Worm (Caenorhabditis elegans) whole organism, late embryonic: ENCODE measurements around the gene C39D10.7.

Experiments
- C38D4.7 ChIP-seq: fragments of 200-800 bp; sonication (Bioruptor generic); optimal IDR thresholded peaks from 2 replicates; lab custom pipeline; 2018; ENCODE audit warnings: mild to moderate bottlenecking, missing genetic modification characterization, moderate library complexity, missing compliant biosample characterization
- F13H6.1 ChIP-seq: sonication (generic microtip); optimal IDR thresholded peaks from 2 replicates; lab custom pipeline; 2016; ENCODE audit warnings: missing genetic modification characterization, missing compliant biosample characterization
- Y22D7AL.16 ChIP-seq: sonication (generic microtip); optimal IDR thresholded peaks from 2 replicates; lab custom pipeline; 2016; ENCODE audit warnings: missing genetic modification characterization, missing compliant biosample characterization
- ceh-14 ChIP-seq: sonication (generic microtip); optimal IDR thresholded peaks from 2 replicates; lab custom pipeline; 2016; ENCODE audit warnings: missing genotype, missing genetic modification characterization, missing compliant biosample characterization
- ceh-18 ChIP-seq: sonication (generic microtip); optimal IDR thresholded peaks from 2 replicates; lab custom pipeline; 2016; ENCODE audit warnings: missing genetic modification characterization, missing compliant biosample characterization
- ceh-19 ChIP-seq: fragments of 200-800 bp; sonication (Bioruptor generic); optimal IDR thresholded peaks from 2 replicates; lab custom pipeline; 2018; ENCODE audit warnings: mild to moderate bottlenecking, missing genetic modification characterization, missing compliant biosample characterization
- ceh-24 ChIP-seq: sonication (generic microtip); optimal IDR thresholded peaks from 2 replicates; lab custom pipeline; 2016; ENCODE audit warnings: mild to moderate bottlenecking, missing genetic modification characterization, missing compliant biosample characterization
- ceh-48 ChIP-seq: sonication (generic microtip); optimal IDR thresholded peaks from 2 replicates; lab custom pipeline; 2016; ENCODE audit warnings: missing genetic modification characterization, inconsistent platforms, missing compliant biosample characterization
- ceh-6 ChIP-seq: fragments of 200-800 bp; sonication (Bioruptor generic); optimal IDR thresholded peaks from 2 replicates; lab custom pipeline; 2018; ENCODE audit warnings: mild to moderate bottlenecking, missing genetic modification characterization, missing compliant biosample characterization
- che-1 ChIP-seq: sonication (generic microtip); optimal IDR thresholded peaks from 2 replicates; lab custom pipeline; 2016; ENCODE audit warnings: mild to moderate bottlenecking, missing genetic modification characterization, missing compliant biosample characterization
- dve-1 ChIP-seq: sonication (generic microtip); optimal IDR thresholded peaks from 2 replicates; lab custom pipeline; 2017; ENCODE audit warnings: antibody characterized with exemption, mild to moderate bottlenecking, missing genetic modification characterization, missing compliant biosample characterization
- elt-2 ChIP-seq: sonication (generic microtip); optimal IDR thresholded peaks from 2 replicates; lab custom pipeline; 2016; ENCODE audit warnings: missing genetic modification reagents, missing genetic modification characterization, missing compliant biosample characterization
- elt-4 ChIP-seq: sonication (generic microtip); optimal IDR thresholded peaks from 2 replicates; lab custom pipeline; 2016; ENCODE audit warnings: missing genetic modification characterization, missing compliant biosample characterization
- fkh-10 ChIP-seq: fragments of 150-350 bp; optimal IDR thresholded peaks from 2 replicates; lab custom pipeline; 2014; ENCODE audit warnings: missing biosample characterization, missing genetic modification reagents, missing genetic modification characterization
- hlh-13 ChIP-seq: fragments of 200-800 bp; sonication (Bioruptor generic); optimal IDR thresholded peaks from 2 replicates; lab custom pipeline; 2018; ENCODE audit warnings: mild to moderate bottlenecking, missing genetic modification characterization, missing compliant biosample characterization
- hlh-15 ChIP-seq: sonication (generic microtip); optimal IDR thresholded peaks from 2 replicates; lab custom pipeline; 2016; ENCODE audit warnings: missing genetic modification characterization, missing compliant biosample characterization
- hlh-8 ChIP-seq: sonication (generic microtip); optimal IDR thresholded peaks from 2 replicates; lab custom pipeline; 2016; ENCODE audit warnings: missing genotype, missing genetic modification characterization, missing compliant biosample characterization
- lim-6 ChIP-seq: sonication (generic microtip); optimal IDR thresholded peaks from 2 replicates; lab custom pipeline; 2016; ENCODE audit warnings: missing genetic modification characterization, missing compliant biosample characterization
- lin-11 ChIP-seq: fragments of 200-800 bp; sonication (Bioruptor generic); optimal IDR thresholded peaks from 2 replicates; lab custom pipeline; 2018; ENCODE audit warnings: mild to moderate bottlenecking, missing genetic modification characterization, missing compliant biosample characterization
- madf-2 ChIP-seq: sonication (generic microtip); optimal IDR thresholded peaks from 2 replicates; lab custom pipeline; 2017; ENCODE audit warnings: missing genetic modification characterization, missing compliant biosample characterization
- mec-3 ChIP-seq: sonication (generic microtip); optimal IDR thresholded peaks from 2 replicates; lab custom pipeline; 2016; ENCODE audit warnings: borderline replicate concordance, missing genetic modification characterization, missing compliant biosample characterization
- nhr-11 ChIP-seq: fragments of 150-350 bp; optimal IDR thresholded peaks from 2 replicates; lab custom pipeline; 2014; ENCODE audit warnings: missing biosample characterization, missing genetic modification characterization
- odd-2 ChIP-seq: sonication (generic microtip); optimal IDR thresholded peaks from 2 replicates; lab custom pipeline; 2017; ENCODE audit warnings: antibody characterized with exemption, mild to moderate bottlenecking, missing genetic modification characterization, missing compliant biosample characterization
- pha-4 ChIP-seq: fragments of 150-350 bp; optimal IDR thresholded peaks from 2 replicates; lab custom pipeline; 2018; ENCODE audit warnings: missing biosample characterization, missing genetic modification reagents, missing genetic modification characterization
- pros-1 ChIP-seq: fragments of 150-350 bp; optimal IDR thresholded peaks from 2 replicates; lab custom pipeline; 2014; ENCODE audit warnings: missing biosample characterization, missing genetic modification reagents, missing genetic modification characterization
- ref-2 ChIP-seq: sonication (generic microtip); optimal IDR thresholded peaks from 2 replicates; lab custom pipeline; 2016; ENCODE audit warnings: missing genetic modification characterization, missing compliant biosample characterization
- rnt-1 ChIP-seq: sonication (generic microtip); optimal IDR thresholded peaks from 2 replicates; lab custom pipeline; 2016; ENCODE audit warnings: missing genetic modification characterization, missing compliant biosample characterization
- sox-2 ChIP-seq: fragments of 200-800 bp; sonication (Bioruptor generic); IDR thresholded peaks from 2 replicates; pipeline ENCODE4 v1.3.6; 2022; ENCODE audit warnings: missing genetic modification reagents, missing genetic modification characterization, missing compliant biosample characterization
- sox-4 ChIP-seq: sonication (generic microtip); optimal IDR thresholded peaks from 2 replicates; lab custom pipeline; 2017; ENCODE audit warnings: mild to moderate bottlenecking, missing genetic modification characterization, inconsistent platforms, missing compliant biosample characterization
- syd-9 ChIP-seq: sonication (generic microtip); optimal IDR thresholded peaks from 2 replicates; lab custom pipeline; 2016; ENCODE audit warnings: mild to moderate bottlenecking, missing genetic modification characterization, moderate library complexity, missing compliant biosample characterization
- unc-3 ChIP-seq, 2 experiments: fragments of 200-800 bp in 1 of 2; sonication (Bioruptor generic) in 1 of 2; sonication (generic microtip) in 1 of 2; conservative IDR thresholded peaks in 1 of 2; optimal IDR thresholded peaks in 1 of 2; 2 replicates each; pipeline versions ENCODE4 v1.3.6 to Lab custom; 2016 to 2022; ENCODE audit warnings: missing compliant biosample characterization in 2 of 2, missing genetic modification characterization in 2 of 2, missing genetic modification reagents in 1 of 2
- unc-42 ChIP-seq: sonication (generic microtip); optimal IDR thresholded peaks from 2 replicates; lab custom pipeline; 2016; ENCODE audit warnings: missing genotype, missing genetic modification characterization, missing compliant biosample characterization
- unc-86 ChIP-seq: sonication (generic microtip); optimal IDR thresholded peaks from 2 replicates; lab custom pipeline; 2016; ENCODE audit warnings: missing genetic modification characterization, missing compliant biosample characterization

Gene C39D10.7

DNA sequence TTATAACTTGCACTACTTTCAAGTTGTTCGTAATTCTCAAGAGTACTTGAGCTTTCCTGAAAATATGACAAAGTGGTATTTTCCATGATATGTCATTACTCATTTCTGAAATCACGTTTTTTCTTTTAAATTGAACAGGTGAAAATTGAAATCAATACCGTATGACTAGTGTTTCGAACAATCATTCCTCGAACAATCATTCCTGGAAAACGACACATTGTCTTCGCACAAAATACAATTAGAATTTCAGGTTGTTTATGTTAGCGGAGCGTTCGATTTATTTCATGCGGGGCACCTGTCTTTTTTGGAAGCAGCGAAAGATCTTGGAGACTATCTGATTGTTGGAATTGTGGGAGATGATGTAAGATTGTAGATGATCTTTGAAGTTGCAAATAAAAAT, 27.5 kb downstream of the C39D10.7 start:
- TF ChIP-seq madf-2 (tag; lab: Kevin White, UChicago): no peak
- no peak for TF ChIP-seq rnt-1 (tag; lab: Kevin White, UChicago)
- no peak for TF ChIP-seq nhr-11
- TF ChIP-seq mec-3 (tag; lab: Kevin White, UChicago): no peak
- no peak for TF ChIP-seq hlh-15
- TF ChIP-seq Y22D7AL.16 (tag; lab: Kevin White, UChicago): no peak
- TF ChIP-seq pha-4: no peak
- TF ChIP-seq unc-3 (GFP tag; conservative IDR thresholded peaks at IDR 0.05; lab: Robert Waterston, UW): no peak
- TF ChIP-seq unc-3 (tag; optimal IDR thresholded peaks at IDR 0.05; lab: Kevin White, UChicago): no peak
- no peak for TF ChIP-seq C38D4.7 (GFP tag; lab: Kevin White, UChicago)

DNA sequence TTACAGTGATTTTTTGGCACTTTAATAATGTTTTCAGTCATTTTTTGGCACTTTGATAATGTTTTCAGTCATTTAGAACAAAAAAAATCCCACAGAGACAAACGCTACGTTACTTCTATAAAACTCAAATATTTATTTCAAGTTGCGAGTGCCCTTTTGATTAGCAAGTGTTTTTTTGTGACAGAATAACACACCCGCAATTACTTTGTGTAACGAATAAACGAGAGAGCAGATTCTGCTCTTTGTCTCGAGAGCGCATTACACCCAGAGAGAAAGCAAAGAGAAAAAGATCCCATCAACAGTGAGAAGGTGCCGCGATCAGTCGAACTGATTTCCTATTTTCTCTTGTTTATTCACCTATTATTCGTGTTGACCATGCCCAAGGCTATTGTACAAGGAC, 29.7 kb downstream of the C39D10.7 start, which contains the start of gene pcyt-2.2:
pcyt-2.2 (plus strand) TSS at position 301 of the 400 bp plus-strand sequence.
- TF ChIP-seq unc-3 (GFP tag; conservative IDR thresholded peaks at IDR 0.05; lab: Robert Waterston, UW) (no peak), unc-3 (tag; optimal IDR thresholded peaks at IDR 0.05; lab: Kevin White, UChicago) (no peak)

DNA sequence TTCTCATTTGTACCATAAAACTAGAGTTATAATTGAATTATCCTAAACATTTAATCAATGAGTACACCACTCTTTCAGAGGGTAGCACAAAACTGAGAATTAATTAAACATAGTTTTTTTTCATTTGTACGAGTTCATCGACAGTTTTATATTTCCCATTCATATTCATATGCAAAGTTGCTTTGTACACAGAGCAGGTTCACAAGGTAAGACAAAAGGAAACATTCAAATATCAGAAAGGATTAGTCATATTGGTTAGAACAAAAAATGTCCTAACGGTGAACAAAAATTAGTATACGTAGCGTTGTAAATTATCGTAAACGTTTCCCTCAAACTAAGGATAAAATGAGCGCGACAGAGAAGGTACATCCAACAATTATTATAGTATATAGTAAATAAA, 32.4 kb downstream of the C39D10.7 start:
- TF ChIP-seq unc-86 (tag; lab: Kevin White, UChicago) (no peak), ceh-48 (no peak), unc-42 (tag; lab: Kevin White, UChicago) (no peak), unc-3 (GFP tag; conservative IDR thresholded peaks at IDR 0.05; lab: Robert Waterston, UW) (no peak), unc-3 (tag; optimal IDR thresholded peaks at IDR 0.05; lab: Kevin White, UChicago) (no peak), ceh-24 (tag; lab: Kevin White, UChicago) (no peak), ceh-19 (GFP tag; lab: Kevin White, UChicago) (no peak), hlh-8 (no peak), sox-4 (tag; lab: Kevin White, UChicago) (no peak), syd-9 (tag; lab: Kevin White, UChicago) (no peak), ceh-14 (no peak), elt-4 (tag; lab: Kevin White, UChicago) (no peak), odd-2 (tag; lab: Kevin White, UChicago) (no peak), ref-2 (tag; lab: Kevin White, UChicago) (no peak)

DNA sequence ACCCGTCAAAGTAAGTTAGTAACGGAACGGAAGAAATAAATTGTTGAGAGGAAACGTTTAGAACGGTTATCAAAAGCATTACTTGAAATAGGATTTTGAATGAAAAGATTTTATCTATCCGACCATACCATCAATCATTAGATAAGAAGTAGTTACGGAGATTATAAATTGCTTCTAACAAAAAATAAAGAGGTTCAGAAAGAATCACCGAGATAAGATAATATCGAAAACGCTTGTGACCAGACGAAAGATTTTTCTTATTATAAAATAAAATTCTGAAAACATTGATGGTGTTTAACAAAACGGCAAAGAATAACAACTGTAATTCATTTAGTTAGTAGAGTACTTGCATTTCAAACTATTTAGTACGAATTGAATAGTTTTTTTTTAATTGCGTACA, 32.9 kb downstream of the C39D10.7 start, which contains the start of gene C39D10.8:
C39D10.8 (minus strand) TSS at position 101 of the 400 bp plus-strand sequence.
- TF ChIP-seq ceh-18 (tag; lab: Kevin White, UChicago) (no peak), elt-2 (tag; lab: Kevin White, UChicago) (peak; percentile 30)

DNA sequence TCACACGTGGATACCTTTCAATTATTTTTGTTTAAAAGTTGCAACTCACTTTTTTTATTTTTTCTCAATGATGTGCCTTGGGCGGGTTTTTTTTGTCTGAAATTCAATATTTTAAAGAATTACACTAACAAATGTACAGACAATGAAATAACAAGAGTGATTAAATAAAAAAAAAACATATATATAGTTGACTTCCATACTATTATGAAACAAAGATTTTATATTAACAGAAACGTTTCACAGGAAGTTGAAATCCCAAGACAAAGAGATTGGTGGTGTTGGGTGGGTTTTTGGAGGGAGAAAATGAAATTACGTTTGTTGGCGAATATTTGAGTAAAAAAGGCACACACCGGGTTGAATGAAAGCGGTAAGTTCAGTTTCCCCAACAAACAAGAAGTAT, 37.9 kb downstream of the C39D10.7 start, which contains the start of gene cca-1:
cca-1 (minus strand) TSS at position 101 of the 400 bp plus-strand sequence.
- TF ChIP-seq pros-1 (tag; lab: Kevin White, UChicago) (no peak), lin-11 (tag; lab: Kevin White, UChicago) (no peak), syd-9 (tag; lab: Kevin White, UChicago) (no peak)

DNA sequence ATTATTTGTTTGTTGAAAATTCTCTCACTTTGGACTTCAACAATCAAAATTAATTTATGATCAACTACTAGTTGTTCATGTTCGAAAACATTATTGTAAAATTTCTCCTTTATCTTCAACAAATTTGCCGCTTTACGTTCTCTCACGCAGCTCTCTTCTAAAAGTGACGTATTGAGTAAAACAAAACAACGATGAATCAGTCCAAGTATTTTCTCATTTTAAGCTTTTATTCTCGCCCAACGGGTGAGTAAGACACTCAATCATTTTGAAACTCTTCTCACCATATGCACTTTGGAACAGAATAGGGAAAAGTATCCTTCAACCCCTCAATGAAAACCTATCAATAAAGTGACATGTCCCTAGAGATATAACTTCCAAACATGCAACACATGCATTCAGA, 40.4 kb downstream of the C39D10.7 start:
- TF ChIP-seq che-1 (tag; lab: Kevin White, UChicago) (no peak), pros-1 (tag; lab: Kevin White, UChicago) (no peak), F13H6.1 (no peak), lim-6 (tag; lab: Kevin White, UChicago) (no peak), fkh-10 (GFP tag; lab: Kevin White, UChicago) (no peak), ceh-6 (GFP tag; lab: Kevin White, UChicago) (no peak), ceh-18 (tag; lab: Kevin White, UChicago) (no peak), sox-2 (GFP tag; lab: Robert Waterston, UW) (no peak), madf-2 (tag; lab: Kevin White, UChicago) (no peak), pha-4 (no peak), dve-1 (tag; lab: Kevin White, UChicago) (no peak), odd-2 (tag; lab: Kevin White, UChicago) (no peak), hlh-13 (GFP tag; lab: Kevin White, UChicago) (no peak)
